Worm (Caenorhabditis elegans) whole organism, young adult: Measurements from ENCODE around the gene dohh-1.

Experiments
- K11D2.4 ChIP-seq: fragments of 200-800 bp; sonication (Bioruptor generic); IDR thresholded peaks from 2 replicates; pipeline ENCODE4 v1.3.6; 2022; ENCODE audit warnings: missing genetic modification reagents, missing genetic modification characterization, missing compliant biosample characterization
- akir-1 ChIP-seq: fragments of 200-800 bp; sonication (Bioruptor generic); optimal IDR thresholded peaks from 2 replicates; lab custom pipeline; 2018; ENCODE audit warnings: mild to moderate bottlenecking, missing genetic modification characterization, moderate library complexity, missing compliant biosample characterization
- ama-1 ChIP-seq, 3 experiments: fragments of 150-350 bp in 1 of 3; sonication (generic microtip) in 2 of 3; optimal IDR thresholded peaks; 2 replicates each; lab custom pipeline; 2014 to 2018; ENCODE audit warnings: missing biosample characterization in 2 of 3, missing genetic modification characterization in 2 of 3, missing genetic modification reagents in 2 of 3
- ceh-27 ChIP-seq: fragments of 200-800 bp; sonication (Bioruptor generic); optimal IDR thresholded peaks from 2 replicates; lab custom pipeline; 2018; ENCODE audit warnings: mild to moderate bottlenecking, missing genetic modification characterization, moderate library complexity, missing compliant biosample characterization
- dox-1 ChIP-seq: fragments of 200-800 bp; sonication (Bioruptor generic); IDR thresholded peaks from 2 replicates; pipeline ENCODE4 v1.3.6; 2022; ENCODE audit warnings: missing genetic modification reagents, missing genetic modification characterization, missing compliant biosample characterization
- dpl-1 ChIP-seq: fragments of 150-350 bp; optimal IDR thresholded peaks from 2 replicates; lab custom pipeline; 2014; ENCODE audit warnings: missing biosample characterization, missing genetic modification reagents, missing genetic modification characterization
- fkh-3 ChIP-seq: sonication (generic microtip); optimal IDR thresholded peaks from 2 replicates; lab custom pipeline; 2016; ENCODE audit warnings: mild to moderate bottlenecking, missing genetic modification characterization, missing compliant biosample characterization
- lsl-1 ChIP-seq: fragments of 200-800 bp; sonication (Bioruptor generic); optimal IDR thresholded peaks from 2 replicates; lab custom pipeline; 2018; ENCODE audit warnings: mild to moderate bottlenecking, missing genetic modification characterization, moderate library complexity, missing compliant biosample characterization
- rec-8 ChIP-seq, 2 experiments: sonication (generic microtip); optimal IDR thresholded peaks; 2 replicates each; lab custom pipeline; 2016; ENCODE audit warnings: mild to moderate bottlenecking in 2 of 2, missing genetic modification characterization in 2 of 2, missing genetic modification reagents in 2 of 2, missing genotype in 2 of 2, missing biosample characterization in 1 of 2, missing compliant biosample characterization in 1 of 2, moderate library complexity in 1 of 2

DNA sequence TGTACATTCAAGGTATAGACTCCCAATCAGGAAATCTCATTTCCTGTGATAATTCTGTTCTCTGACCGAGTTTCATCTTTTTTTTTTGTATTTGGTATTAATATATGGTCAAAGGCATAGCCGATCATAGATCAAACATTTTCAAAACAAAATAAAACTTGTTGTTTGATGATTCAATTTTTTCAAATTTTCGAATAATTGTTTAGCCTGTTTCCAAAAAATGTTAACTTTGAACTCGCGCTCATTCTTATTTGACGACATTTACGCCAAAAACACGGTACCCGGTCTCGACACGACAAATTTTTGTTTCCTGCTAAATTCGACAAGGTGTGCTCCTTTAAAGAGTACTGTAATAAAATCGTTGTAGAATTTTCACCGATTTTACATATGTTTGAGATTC is 29.1 kb downstream of the dohh-1 start:
- TF ChIP-seq lsl-1 (GFP tag; lab: Kevin White, UChicago): no peak
- TF ChIP-seq dox-1 (GFP tag; lab: Robert Waterston, UW): no peak
- no peak for TF ChIP-seq ama-1 (optimal IDR thresholded peaks at IDR 0.05; lab: Kevin White, UChicago)
- TF ChIP-seq ama-1 (GFP tag; optimal IDR thresholded peaks at IDR 0.05; lab: Kevin White, UChicago): no peak
- TF ChIP-seq rec-8 (tag; optimal IDR thresholded peaks at IDR 0.05; lab: Kevin White, UChicago): no peak
- TF ChIP-seq K11D2.4: no peak
- TF ChIP-seq ceh-27 (GFP tag; lab: Kevin White, UChicago): no peak
- TF ChIP-seq dpl-1: no peak
- TF ChIP-seq fkh-3 (tag; lab: Kevin White, UChicago): no peak
- no peak for TF ChIP-seq akir-1
